Worm (Caenorhabditis elegans) whole organism, L1 larva: ENCODE data around the gene C03E10.1.

Experiments used
- alr-1 ChIP-seq: fragments of 200-800 bp; sonication (Bioruptor generic); optimal IDR thresholded peaks from 2 replicates; lab custom pipeline; 2018; ENCODE audit warnings: borderline replicate concordance, mild to moderate bottlenecking, missing genetic modification characterization, missing compliant biosample characterization
- ceh-63 ChIP-seq: fragments of 200-800 bp; sonication (Bioruptor generic); optimal IDR thresholded peaks from 2 replicates; lab custom pipeline; 2018; ENCODE audit warnings: mild to moderate bottlenecking, missing genetic modification characterization, missing compliant biosample characterization
- ceh-90 ChIP-seq: sonication (generic microtip); optimal IDR thresholded peaks from 2 replicates; lab custom pipeline; 2016; ENCODE audit warnings: missing genetic modification characterization, missing compliant biosample characterization
- ces-1 ChIP-seq: fragments of 150-350 bp; optimal IDR thresholded peaks from 2 replicates; lab custom pipeline; 2014; ENCODE audit warnings: missing biosample characterization, missing genetic modification reagents, missing genetic modification characterization
- efl-1 ChIP-seq, 4 experiments: fragments of 150-350 bp; optimal IDR thresholded peaks in 3 of 4; peaks in 1 of 4; 1 replicate in 1 of 4; 2 replicates in 3 of 4; lab custom pipeline; 2014; ENCODE audit warnings: missing biosample characterization in 2 of 4, missing genetic modification characterization in 2 of 4, missing genetic modification reagents in 2 of 4
- efl-3 ChIP-seq: fragments of 200-800 bp; sonication (Bioruptor generic); optimal IDR thresholded peaks from 2 replicates; lab custom pipeline; 2018; ENCODE audit warnings: mild to moderate bottlenecking, missing genetic modification characterization, missing compliant biosample characterization
- egl-27 ChIP-seq, 2 experiments: fragments of 150-350 bp in 1 of 2; sonication (generic microtip); optimal IDR thresholded peaks; 3 replicates each; lab custom pipeline; 2017 to 2018; ENCODE audit warnings: missing biosample characterization in 2 of 2, missing genetic modification characterization in 2 of 2, missing genetic modification reagents in 2 of 2
- elt-3 ChIP-seq, 6 experiments: fragments of 150-350 bp in 1 of 6; sonication (generic microtip); optimal IDR thresholded peaks; 2 replicates each; lab custom pipeline; 2017 to 2018; ENCODE audit warnings: missing biosample characterization in 6 of 6, missing genetic modification characterization in 6 of 6, inconsistent platforms in 1 of 6
- fkh-8 ChIP-seq: sonication (generic microtip); optimal IDR thresholded peaks from 2 replicates; lab custom pipeline; 2016; ENCODE audit warnings: mild to moderate bottlenecking, missing genetic modification characterization, missing compliant biosample characterization
- fos-1 ChIP-seq: fragments of 150-350 bp; optimal IDR thresholded peaks from 2 replicates; lab custom pipeline; 2014; ENCODE audit warnings: missing biosample characterization, missing genetic modification characterization
- grh-1 ChIP-seq: fragments of 200-800 bp; sonication (Bioruptor generic); IDR thresholded peaks from 2 replicates; pipeline ENCODE4 v1.3.6; 2022; ENCODE audit warnings: missing genetic modification reagents, missing genetic modification characterization, missing compliant biosample characterization
- hpl-2 ChIP-seq: fragments of 150-350 bp; optimal IDR thresholded peaks from 2 replicates; lab custom pipeline; 2014; ENCODE audit warnings: missing biosample characterization, missing genetic modification reagents, missing genetic modification characterization
- irx-1 ChIP-seq: sonication (generic microtip); optimal IDR thresholded peaks from 2 replicates; lab custom pipeline; 2016; ENCODE audit warnings: missing genetic modification characterization, missing compliant biosample characterization
- jun-1 ChIP-seq: fragments of 150-350 bp; optimal IDR thresholded peaks from 2 replicates; lab custom pipeline; 2014; ENCODE audit warnings: missing biosample characterization, missing genetic modification reagents, missing genetic modification characterization
- lin-13 ChIP-seq: fragments of 150-350 bp; optimal IDR thresholded peaks from 2 replicates; lab custom pipeline; 2014; ENCODE audit warnings: missing biosample characterization, missing genetic modification reagents, missing genetic modification characterization
- lin-14 ChIP-seq: fragments of 200-800 bp; sonication (Bioruptor generic); optimal IDR thresholded peaks from 2 replicates; lab custom pipeline; 2018; ENCODE audit warnings: mild to moderate bottlenecking, missing genetic modification characterization, moderate library complexity, missing compliant biosample characterization
- lin-15B ChIP-seq: fragments of 150-350 bp; sonication (generic microtip); optimal IDR thresholded peaks from 3 replicates; lab custom pipeline; 2014; ENCODE audit warnings: missing biosample characterization, missing genetic modification characterization
- lir-3 ChIP-seq: sonication (generic microtip); optimal IDR thresholded peaks from 2 replicates; lab custom pipeline; 2016; ENCODE audit warnings: mild to moderate bottlenecking, missing genetic modification characterization, moderate library complexity, missing compliant biosample characterization; ENCODE audit not compliant: poor library complexity
- mdl-1 ChIP-seq, 2 experiments: fragments of 150-350 bp; optimal IDR thresholded peaks; 2 replicates each; lab custom pipeline; 2014 to 2017; ENCODE audit warnings: missing biosample characterization in 2 of 2, missing genetic modification characterization in 2 of 2, inconsistent platforms in 1 of 2
- mep-1 ChIP-seq: fragments of 150-350 bp; optimal IDR thresholded peaks from 2 replicates; lab custom pipeline; 2014; ENCODE audit warnings: missing biosample characterization, missing genetic modification characterization
- nhr-12 ChIP-seq: sonication (generic microtip); optimal IDR thresholded peaks from 2 replicates; lab custom pipeline; 2017; ENCODE audit warnings: missing biosample characterization, missing genetic modification characterization
- nhr-19 ChIP-seq: fragments of 200-800 bp; sonication (Bioruptor generic); conservative IDR thresholded peaks from 2 replicates; pipeline ENCODE4 v1.3.6; 2022; ENCODE audit warnings: missing genetic modification characterization, missing compliant biosample characterization
- nhr-20 ChIP-seq: sonication (generic microtip); optimal IDR thresholded peaks from 2 replicates; lab custom pipeline; 2016; ENCODE audit warnings: mild to moderate bottlenecking, missing genetic modification characterization, missing compliant biosample characterization
- nhr-28 ChIP-seq: fragments of 150-350 bp; optimal IDR thresholded peaks from 2 replicates; lab custom pipeline; 2014; ENCODE audit warnings: missing biosample characterization, missing genetic modification characterization
- nhr-47 ChIP-seq: sonication (generic microtip); optimal IDR thresholded peaks from 2 replicates; lab custom pipeline; 2016; ENCODE audit warnings: mild to moderate bottlenecking, missing genetic modification characterization, moderate library complexity, missing compliant biosample characterization
- nhr-71 ChIP-seq: sonication (generic microtip); optimal IDR thresholded peaks from 2 replicates; lab custom pipeline; 2016; ENCODE audit warnings: mild to moderate bottlenecking, missing genetic modification characterization, moderate library complexity, missing compliant biosample characterization
- nhr-76 ChIP-seq: sonication (generic microtip); optimal IDR thresholded peaks from 2 replicates; lab custom pipeline; 2017; ENCODE audit warnings: missing biosample characterization, missing genetic modification characterization
- nhr-84 ChIP-seq: sonication (generic microtip); optimal IDR thresholded peaks from 2 replicates; lab custom pipeline; 2017; ENCODE audit warnings: missing biosample characterization, missing genetic modification characterization
- nhr-90 ChIP-seq: sonication (generic microtip); optimal IDR thresholded peaks from 2 replicates; lab custom pipeline; 2016; ENCODE audit warnings: mild to moderate bottlenecking, missing genetic modification characterization, missing compliant biosample characterization; ENCODE audit not compliant: poor library complexity
- pax-3 ChIP-seq: fragments of 200-800 bp; sonication (Bioruptor generic); optimal IDR thresholded peaks from 2 replicates; lab custom pipeline; 2018; ENCODE audit warnings: mild to moderate bottlenecking, missing genetic modification characterization, moderate library complexity, missing compliant biosample characterization
- pqm-1 ChIP-seq: sonication (generic microtip); optimal IDR thresholded peaks from 3 replicates; lab custom pipeline; 2017; ENCODE audit warnings: missing biosample characterization, missing genetic modification characterization
- snu-23 ChIP-seq: sonication (generic microtip); optimal IDR thresholded peaks from 2 replicates; lab custom pipeline; 2016; ENCODE audit warnings: missing genetic modification characterization, missing compliant biosample characterization
- sox-4 ChIP-seq: sonication (generic microtip); optimal IDR thresholded peaks from 2 replicates; lab custom pipeline; 2016; ENCODE audit warnings: missing genetic modification characterization, missing compliant biosample characterization
- tlp-1 ChIP-seq: fragments of 150-350 bp; optimal IDR thresholded peaks from 2 replicates; lab custom pipeline; 2014; ENCODE audit warnings: missing biosample characterization, missing genetic modification characterization
- unc-130 ChIP-seq: fragments of 150-350 bp; optimal IDR thresholded peaks from 2 replicates; lab custom pipeline; 2017; ENCODE audit warnings: missing biosample characterization, missing genetic modification characterization, inconsistent platforms
- vab-15 ChIP-seq: sonication (generic microtip); optimal IDR thresholded peaks from 2 replicates; lab custom pipeline; 2017; ENCODE audit warnings: missing genotype, mild to moderate bottlenecking, missing genetic modification characterization, missing compliant biosample characterization
- xbp-1 ChIP-seq: sonication (generic microtip); optimal IDR thresholded peaks from 2 replicates; lab custom pipeline; 2016; ENCODE audit warnings: missing genetic modification characterization, missing compliant biosample characterization
- zag-1 ChIP-seq: fragments of 150-350 bp; optimal IDR thresholded peaks from 2 replicates; lab custom pipeline; 2014; ENCODE audit warnings: missing biosample characterization, missing genetic modification characterization
- zip-4 ChIP-seq: fragments of 200-800 bp; sonication (Bioruptor generic); optimal IDR thresholded peaks from 2 replicates; lab custom pipeline; 2018; ENCODE audit warnings: mild to moderate bottlenecking, missing genetic modification characterization, moderate library complexity, missing compliant biosample characterization
- ztf-4 ChIP-seq: fragments of 150-350 bp; optimal IDR thresholded peaks from 2 replicates; lab custom pipeline; 2014; ENCODE audit warnings: missing biosample characterization, missing genetic modification characterization

C03E10.1 gene

ce11 chrV:11271051-11271450 lies 19.9 kb upstream of the C03E10.1 start, which contains the start of gene clec-222:
Gene clec-222 (plus strand): TSS chrV:11271351.
- TF ChIP-seq nhr-90 (no peak), nhr-84 (tag; lab: Kevin White, UChicago) (no peak), mdl-1 (tag; optimal IDR thresholded peaks at IDR 0.05; lab: Kevin White, UChicago) (no peak), nhr-20 (tag; lab: Kevin White, UChicago) (no peak), mep-1 (tag; lab: Kevin White, UChicago) (no peak), tlp-1 (tag; lab: Kevin White, UChicago) (no peak), ceh-90 (no peak), nhr-19 (GFP tag; lab: Robert Waterston, UW) (no peak)

DNA sequence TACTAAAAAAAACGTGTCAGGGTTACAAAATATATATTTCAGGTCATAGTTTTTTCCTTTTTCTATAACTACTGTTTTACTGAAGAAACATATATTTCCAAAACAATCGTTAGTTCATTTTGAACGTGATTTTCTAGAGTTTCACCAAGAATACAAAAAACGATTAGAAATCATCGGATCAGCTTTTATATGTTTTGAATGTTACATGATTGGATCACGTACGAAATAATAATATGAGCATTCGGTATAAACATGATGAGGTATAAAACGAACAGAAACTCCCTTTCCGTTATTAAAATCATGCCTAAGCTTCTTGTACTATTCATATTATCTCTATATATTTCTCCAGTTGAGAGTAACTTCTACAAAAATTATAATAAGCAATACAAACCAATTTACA lies 18.1 kb upstream of the C03E10.1 start, which contains the start of gene clec-223:
TSS of gene clec-223 (plus strand) at position 301 of the 400 bp plus-strand sequence.
- TF ChIP-seq elt-3 (tag; optimal IDR thresholded peaks at IDR 0.05; lab: Kevin White, UChicago) (no peak), fkh-8 (tag; lab: Kevin White, UChicago) (no peak), vab-15 (tag; lab: Kevin White, UChicago) (no peak), mdl-1 (tag; optimal IDR thresholded peaks at IDR 0.05; lab: Kevin White, UChicago) (no peak), lin-15B (tag; lab: Kevin White, UChicago) (no peak), jun-1 (tag; lab: Kevin White, UChicago) (no peak), ces-1 (no peak), ztf-4 (no peak), nhr-47 (no peak), unc-130 (tag; lab: Kevin White, UChicago) (no peak), nhr-76 (tag; lab: Kevin White, UChicago) (no peak), lin-13 (GFP tag; lab: Kevin White, UChicago) (no peak), efl-3 (no peak), nhr-71 (tag; lab: Kevin White, UChicago) (no peak), sox-4 (no peak), irx-1 (tag; lab: Kevin White, UChicago) (no peak), lin-14 (GFP tag; lab: Kevin White, UChicago) (no peak), egl-27 (tag; optimal IDR thresholded peaks at IDR 0.05; lab: Kevin White, UChicago) (no peak)
- TF ChIP-seq, all 84 proteins: peak for 0

DNA sequence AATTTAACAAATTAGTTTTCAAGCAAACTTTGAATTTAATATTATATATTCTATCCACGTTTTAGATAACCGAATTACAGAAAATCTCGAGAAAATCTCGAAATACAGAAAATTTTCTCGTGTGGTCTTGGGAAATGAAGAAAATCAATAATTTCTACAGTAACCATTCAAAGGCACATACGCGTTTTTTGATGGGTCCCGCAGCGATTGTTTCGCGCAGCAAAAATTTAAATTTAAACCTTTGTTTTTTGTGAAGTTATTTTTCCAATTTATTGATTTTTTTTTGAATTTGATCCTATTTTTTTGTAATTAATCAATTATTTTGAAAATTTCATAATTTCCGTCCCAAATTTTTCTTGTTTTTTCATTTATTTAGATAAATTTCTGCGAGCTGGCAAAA lies 11.4 kb upstream of the C03E10.1 start:
- TF ChIP-seq efl-1 (optimal IDR thresholded peaks at IDR 0.05; lab: Kevin White, UChicago) = no peak
- TF ChIP-seq efl-1 (GFP tag; optimal IDR thresholded peaks at IDR 0.05 in 1 of 2; lab: Kevin White, UChicago) = no peak
- no peak for TF ChIP-seq snu-23
- TF ChIP-seq pax-3 = no peak
- TF ChIP-seq nhr-47 = no peak
- no peak for TF ChIP-seq nhr-12 (tag; lab: Kevin White, UChicago)
- TF ChIP-seq tlp-1 (tag; lab: Kevin White, UChicago) = no peak
- TF ChIP-seq hpl-2 (GFP tag; lab: Kevin White, UChicago) = no peak
- TF ChIP-seq pqm-1 (tag; lab: Kevin White, UChicago) = no peak
- no peak for TF ChIP-seq grh-1 (GFP tag; lab: Robert Waterston, UW)
- TF ChIP-seq zag-1 = no peak
- TF ChIP-seq lir-3 (tag; lab: Kevin White, UChicago) = no peak
- no peak for TF ChIP-seq xbp-1 (tag; lab: Kevin White, UChicago)
- no peak for TF ChIP-seq ceh-63 (GFP tag; lab: Kevin White, UChicago)
- no peak for TF ChIP-seq nhr-71 (tag; lab: Kevin White, UChicago)
- no peak for TF ChIP-seq alr-1 (tag; lab: Kevin White, UChicago)
- TF ChIP-seq nhr-28 = no peak
- no peak for TF ChIP-seq zip-4 (GFP tag; lab: Kevin White, UChicago)
- no peak for TF ChIP-seq fos-1 (tag; lab: Kevin White, UChicago)
